Fruit fly (Drosophila melanogaster) whole organism, embryonic: ENCODE results near the gene CG18281.
A peak's percentile ranks its signal among the peaks of the same experiment; 100 is the strongest.

Source experiments
- Abd-B ChIP-seq: fragments of 200-800 bp; sonication (Bioruptor generic); optimal IDR thresholded peaks from 2 replicates; lab custom pipeline; 2018; ENCODE audit warnings: missing biosample characterization, mild to moderate bottlenecking, missing genetic modification characterization, moderate library complexity
- Ada2b ChIP-seq: fragments of 200-800 bp; sonication (Bioruptor generic); IDR thresholded peaks from 2 replicates; pipeline ENCODE4 v1.3.6; 2022; ENCODE audit warnings: missing biosample characterization, missing genetic modification characterization
- CG11093 ChIP-seq: fragments of 200-800 bp; sonication (Bioruptor generic); IDR thresholded peaks from 3 replicates; pipeline ENCODE4 v1.3.6; 2022; ENCODE audit warnings: missing biosample characterization, missing genetic modification characterization
- CG12155 ChIP-seq: fragments of 200-800 bp; sonication (Bioruptor generic); optimal IDR thresholded peaks from 3 replicates; lab custom pipeline; 2016; ENCODE audit warnings: missing biosample characterization, missing genetic modification characterization
- CG12236 ChIP-seq: fragments of 200-800 bp; sonication (Bioruptor generic); optimal IDR thresholded peaks from 2 replicates; lab custom pipeline; 2016; ENCODE audit warnings: missing biosample characterization, missing genetic modification characterization
- CG12769 ChIP-seq: fragments of 200-800 bp; sonication (Bioruptor generic); optimal IDR thresholded peaks from 2 replicates; lab custom pipeline; 2019; ENCODE audit warnings: missing biosample characterization, mild to moderate bottlenecking, missing genetic modification characterization, moderate library complexity
- CG14441 ChIP-seq: fragments of 200-800 bp; sonication (Bioruptor generic); IDR thresholded peaks from 2 replicates; pipeline ENCODE4 v1.3.6; 2022; ENCODE audit warnings: missing biosample characterization, missing genetic modification characterization
- CG14965 ChIP-seq: fragments of 200-800 bp; sonication (Bioruptor generic); optimal IDR thresholded peaks from 2 replicates; lab custom pipeline; 2016; ENCODE audit warnings: missing biosample characterization, missing genetic modification characterization, borderline replicate concordance
- CG15601 ChIP-seq: fragments of 200-800 bp; sonication (Bioruptor generic); optimal IDR thresholded peaks from 3 replicates; lab custom pipeline; 2019; ENCODE audit warnings: missing biosample characterization, mild to moderate bottlenecking, missing genetic modification characterization, moderate library complexity
- CG1832 ChIP-seq: fragments of 200-800 bp; sonication (Bioruptor generic); optimal IDR thresholded peaks from 2 replicates; lab custom pipeline; 2017; ENCODE audit warnings: missing biosample characterization, mild to moderate bottlenecking, missing genetic modification characterization, inconsistent platforms
- CG2116 ChIP-seq: fragments of 200-800 bp; sonication (Bioruptor generic); optimal IDR thresholded peaks from 3 replicates; lab custom pipeline; 2018; ENCODE audit warnings: missing biosample characterization, mild to moderate bottlenecking, missing genetic modification characterization
- CG33557 ChIP-seq: fragments of 200-800 bp; sonication (Bioruptor generic); optimal IDR thresholded peaks from 2 replicates; lab custom pipeline; 2019; ENCODE audit warnings: missing biosample characterization, mild to moderate bottlenecking, missing genetic modification characterization, moderate library complexity
- CG3407 ChIP-seq: fragments of 200-800 bp; sonication (Bioruptor generic); optimal IDR thresholded peaks from 2 replicates; lab custom pipeline; 2018; ENCODE audit warnings: missing biosample characterization, mild to moderate bottlenecking, missing genetic modification characterization
- CG6272 ChIP-seq: fragments of 200-800 bp; sonication (Bioruptor generic); IDR thresholded peaks from 2 replicates; pipeline ENCODE4 v1.3.6; 2022; ENCODE audit warnings: missing biosample characterization, missing genetic modification characterization
- CG6654 ChIP-seq: fragments of 200-800 bp; sonication (Bioruptor generic); optimal IDR thresholded peaks from 2 replicates; lab custom pipeline; 2017; ENCODE audit warnings: missing biosample characterization, mild to moderate bottlenecking, missing genetic modification characterization
- CG7987 ChIP-seq: fragments of 200-800 bp; sonication (Bioruptor generic); optimal IDR thresholded peaks from 2 replicates; lab custom pipeline; 2018; ENCODE audit warnings: missing biosample characterization, mild to moderate bottlenecking, missing genetic modification characterization, moderate library complexity
- Dip3 ChIP-seq: fragments of 200-800 bp; sonication (Bioruptor generic); optimal IDR thresholded peaks from 3 replicates; lab custom pipeline; 2016; ENCODE audit warnings: missing biosample characterization, missing genetic modification characterization
- Dp ChIP-seq: fragments of 200-800 bp; sonication (Bioruptor generic); optimal IDR thresholded peaks from 2 replicates; lab custom pipeline; 2018; ENCODE audit warnings: missing biosample characterization, mild to moderate bottlenecking, missing genetic modification characterization, moderate library complexity
- Ets97D ChIP-seq: fragments of 200-800 bp; sonication (Bioruptor generic); optimal IDR thresholded peaks from 3 replicates; lab custom pipeline; 2016; ENCODE audit warnings: missing biosample characterization, missing genetic modification characterization
- Fer3 ChIP-seq: fragments of 200-800 bp; sonication (Bioruptor generic); optimal IDR thresholded peaks from 2 replicates; lab custom pipeline; 2018; ENCODE audit warnings: missing biosample characterization, mild to moderate bottlenecking, missing genetic modification characterization, moderate library complexity
- H15 ChIP-seq: fragments of 200-800 bp; sonication (Bioruptor generic); IDR thresholded peaks from 3 replicates; pipeline ENCODE4 v1.3.6; 2022; ENCODE audit warnings: missing biosample characterization, missing genetic modification characterization
- Hmx ChIP-seq: fragments of 200-800 bp; sonication (Bioruptor generic); optimal IDR thresholded peaks from 2 replicates; lab custom pipeline; 2016; ENCODE audit warnings: missing biosample characterization, missing genetic modification characterization
- Lhr ChIP-seq: fragments of 200-800 bp; sonication (Bioruptor generic); optimal IDR thresholded peaks from 3 replicates; lab custom pipeline; 2017; ENCODE audit warnings: mild to moderate bottlenecking, missing biosample characterization, missing genetic modification reagents, missing genetic modification characterization
- Myb ChIP-seq: fragments of 200-800 bp; sonication (Bioruptor generic); optimal IDR thresholded peaks from 2 replicates; lab custom pipeline; 2016; ENCODE audit warnings: missing biosample characterization, missing genetic modification characterization
- Oli ChIP-seq: fragments of 200-800 bp; sonication (Bioruptor generic); optimal IDR thresholded peaks from 2 replicates; lab custom pipeline; 2018; ENCODE audit warnings: missing biosample characterization, mild to moderate bottlenecking, missing genetic modification characterization, moderate library complexity
- Pdp1 ChIP-seq, 2 experiments: fragments of 200-800 bp; sonication (Bioruptor generic); optimal IDR thresholded peaks; 3 replicates each; lab custom pipeline; 2016; ENCODE audit warnings: missing biosample characterization in 2 of 2, missing genetic modification characterization in 2 of 2, mild to moderate bottlenecking in 1 of 2, moderate library complexity in 1 of 2
- Rx ChIP-seq: fragments of 200-800 bp; sonication (Bioruptor generic); IDR thresholded peaks from 2 replicates; pipeline ENCODE4 v1.3.6; 2022; ENCODE audit warnings: missing biosample characterization, missing genetic modification characterization
- Sry-β ChIP-seq: fragments of 200-800 bp; sonication (Bioruptor generic); optimal IDR thresholded peaks from 2 replicates; lab custom pipeline; 2018; ENCODE audit warnings: missing biosample characterization, mild to moderate bottlenecking, missing genetic modification characterization, moderate library complexity
- Vsx1 ChIP-seq: fragments of 200-800 bp; sonication (Bioruptor generic); optimal IDR thresholded peaks from 2 replicates; lab custom pipeline; 2017; ENCODE audit warnings: missing biosample characterization, mild to moderate bottlenecking, missing genetic modification characterization, missing genetic modification reagents
- abd-A ChIP-seq: fragments of 200-800 bp; sonication (Bioruptor generic); optimal IDR thresholded peaks from 3 replicates; lab custom pipeline; 2019; ENCODE audit warnings: missing biosample characterization, mild to moderate bottlenecking, missing genetic modification characterization, moderate library complexity
- ash1 ChIP-seq: fragments of 200-800 bp; sonication (Bioruptor generic); optimal IDR thresholded peaks from 2 replicates; lab custom pipeline; 2018; ENCODE audit warnings: missing biosample characterization, mild to moderate bottlenecking, missing genetic modification characterization
- chinmo ChIP-seq: fragments of 200-800 bp; sonication (Bioruptor generic); IDR thresholded peaks from 4 replicates; pipeline ENCODE4 v1.3.6; 2022; ENCODE audit warnings: missing biosample characterization, missing genetic modification characterization; ENCODE audit not compliant: partially characterized antibody
- chm ChIP-seq: fragments of 200-800 bp; sonication (Bioruptor generic); IDR thresholded peaks from 2 replicates; pipeline ENCODE4 v1.3.6; 2022; ENCODE audit warnings: missing biosample characterization, missing genetic modification characterization
- grn ChIP-seq: fragments of 200-800 bp; sonication (Bioruptor generic); optimal IDR thresholded peaks from 3 replicates; lab custom pipeline; 2017; ENCODE audit warnings: missing biosample characterization, missing genetic modification characterization
- gro ChIP-seq: fragments of 200-800 bp; sonication (Bioruptor generic); optimal IDR thresholded peaks from 2 replicates; lab custom pipeline; 2016; ENCODE audit warnings: missing biosample characterization, missing genetic modification characterization
- hkb ChIP-seq, 2 experiments: fragments of 200-800 bp in 1 of 2; fragments of >200 bp in 1 of 2; sonication (Bioruptor generic) in 1 of 2; IDR thresholded peaks in 1 of 2; optimal IDR thresholded peaks in 1 of 2; 2 replicates each; pipeline versions ENCODE4 v1.3.6 to Lab custom; 2017 to 2022; ENCODE audit warnings: missing biosample characterization in 1 of 2, missing genetic modification characterization in 1 of 2
- phol ChIP-seq: fragments of 200-800 bp; sonication (Bioruptor generic); optimal IDR thresholded peaks from 3 replicates; lab custom pipeline; 2018; ENCODE audit warnings: missing biosample characterization, mild to moderate bottlenecking, missing genetic modification characterization, moderate library complexity
- psq ChIP-seq: fragments of 200-800 bp; sonication (Bioruptor generic); optimal IDR thresholded peaks from 2 replicates; lab custom pipeline; 2017; ENCODE audit warnings: missing biosample characterization, missing genetic modification characterization
- repo ChIP-seq: fragments of 200-800 bp; sonication (Bioruptor generic); optimal IDR thresholded peaks from 2 replicates; lab custom pipeline; 2016; ENCODE audit warnings: missing biosample characterization, missing genetic modification characterization
- ro ChIP-seq: fragments of 200-800 bp; sonication (Bioruptor generic); IDR thresholded peaks from 2 replicates; pipeline ENCODE4 v1.3.6; 2022; ENCODE audit warnings: missing biosample characterization, missing genetic modification characterization
- sd ChIP-seq: fragments of 200-800 bp; sonication (Bioruptor generic); optimal IDR thresholded peaks from 3 replicates; lab custom pipeline; 2018; ENCODE audit warnings: missing biosample characterization, mild to moderate bottlenecking, missing genetic modification characterization, moderate library complexity
- sens ChIP-seq: fragments of 200-800 bp; sonication (Bioruptor generic); peaks from one replicate; lab custom pipeline; 2016; ENCODE audit warnings: missing biosample characterization, missing genetic modification characterization
- sqz ChIP-seq: fragments of 200-800 bp; sonication (Bioruptor generic); optimal IDR thresholded peaks from 3 replicates; lab custom pipeline; 2018; ENCODE audit warnings: missing biosample characterization, mild to moderate bottlenecking, missing genetic modification characterization
- ttk ChIP-seq: fragments of 200-800 bp; sonication (Bioruptor generic); IDR thresholded peaks from 2 replicates; pipeline ENCODE4 v2.1.2; 2022; ENCODE audit warnings: missing biosample characterization, missing genetic modification characterization
- vvl ChIP-seq: fragments of 200-800 bp; sonication (Bioruptor generic); IDR thresholded peaks from 2 replicates; pipeline ENCODE4 v1.3.6; 2022; ENCODE audit warnings: missing biosample characterization, missing genetic modification characterization
- zf30C ChIP-seq: fragments of 200-800 bp; sonication (Bioruptor generic); optimal IDR thresholded peaks from 3 replicates; lab custom pipeline; 2018; ENCODE audit warnings: missing biosample characterization, mild to moderate bottlenecking, missing genetic modification characterization

Gene CG18281

dm6 chr3L:20540975-20541951, 41.6 kb downstream of the CG18281 start (continued):
- no peak for TF ChIP-seq Hmx (GFP tag; lab: Kevin White, UChicago)
- TF ChIP-seq Oli (tag; lab: Kevin White, UChicago), result no peak
- TF ChIP-seq Lhr (GFP tag; lab: Kevin White, UChicago), result peak; percentile 77
- TF ChIP-seq Vsx1 (GFP tag; lab: Kevin White, UChicago), result no peak
- no peak for TF ChIP-seq Ada2b (GFP tag; lab: Robert Waterston, UW)
- TF ChIP-seq Myb, result peak; percentile 59
- TF ChIP-seq Ets97D (GFP tag; lab: Kevin White, UChicago), result peak; percentile 0
- TF ChIP-seq CG33557 (GFP tag; lab: Kevin White, UChicago), result no peak
- no peak for TF ChIP-seq Abd-B
- TF ChIP-seq H15 (GFP tag; lab: Robert Waterston, UW), result no peak
- no peak for TF ChIP-seq CG6272 (GFP tag; lab: Robert Waterston, UW)
- TF ChIP-seq repo (GFP tag; lab: Kevin White, UChicago), result no peak

- TF ChIP-seq Dip3 (no peak), ash1 (GFP tag; lab: Kevin White, UChicago) (no peak), sens (GFP tag; lab: Kevin White, UChicago) (peak; percentile 54), Dp (GFP tag; lab: Kevin White, UChicago) (no peak), CG6654 (no peak), ro (GFP tag; lab: Robert Waterston, UW) (no peak), CG12236 (GFP tag; lab: Kevin White, UChicago) (no peak), CG15601 (tag; lab: Kevin White, UChicago) (no peak), Rx (GFP tag; lab: Robert Waterston, UW) (no peak), gro (GFP tag; lab: Kevin White, UChicago) (no peak), psq (GFP tag; lab: Kevin White, UChicago) (no peak), ttk (GFP tag; lab: Robert Waterston, UW) (no peak), CG7987 (GFP tag; lab: Kevin White, UChicago) (no peak), CG1832 (GFP tag; lab: Kevin White, UChicago) (no peak), CG14441 (GFP tag; lab: Robert Waterston, UW) (no peak), CG3407 (GFP tag; lab: Kevin White, UChicago) (no peak), Fer3 (no peak), abd-A (tag; lab: Kevin White, UChicago) (peak; percentile 81), Vsx1 (GFP tag; lab: Kevin White, UChicago) (peak; percentile 43), grn (GFP tag; lab: Kevin White, UChicago) (peak; percentile 61), Pdp1 (GFP tag; optimal IDR thresholded peaks at IDR 0.05; lab: Kevin White, UChicago) (no peak), CG14965 (GFP tag; lab: Kevin White, UChicago) (no peak), CG12769 (tag; lab: Kevin White, UChicago) (peak; percentile 25), vvl (GFP tag; lab: Robert Waterston, UW) (peak; percentile 46), chinmo (peak; percentile 63; the same call in 1 of the 4 replicates), sqz (GFP tag; lab: Kevin White, UChicago) (peak; percentile 24), zf30C (GFP tag; lab: Kevin White, UChicago) (no peak), CG11093 (GFP tag; lab: Robert Waterston, UW) (no peak), sd (peak; percentile 51), CG2116 (no peak), Sry-β (GFP tag; lab: Kevin White, UChicago) (no peak), CG12155 (GFP tag; lab: Kevin White, UChicago) (no peak), hkb (optimal IDR thresholded peaks at IDR 0.05; lab: Kevin White, UChicago) (no peak), hkb (GFP tag; IDR thresholded peaks at IDR 0.05; lab: Robert Waterston, UW) (no peak), chm (GFP tag; lab: Robert Waterston, UW) (no peak), phol (tag; lab: Kevin White, UChicago) (no peak)
Observed at dm6 chr3L:20548201-20548854, 48.7 kb downstream of the CG18281 start.
